Fruit fly (Drosophila melanogaster): ENCODE data around the gene Arpc3A.

dm6 chr3R:15807877-15808381 lies 26.5 kb upstream of the Arpc3A start:
- TF ChIP-seq CG8478 (optimal IDR thresholded peaks at IDR 0.05) (no peak), CTCF (optimal IDR thresholded peaks at IDR 0.05) (no peak)
